Fruit fly (Drosophila melanogaster): Measurements from ENCODE around the gene Rab23.

Gene Rab23

dm6 chr3R:5654692-5655181, 30.5 kb downstream of the Rab23 start, which contains the start of the genes elm and MED27:
Gene elm, minus strand, starts transcription at chr3R:5654861.
Gene MED27, plus strand, starts transcription at chr3R:5655139.
- TF ChIP-seq Vsx2 (GFP tag; optimal IDR thresholded peaks at IDR 0.05; ENCODE audit: partially characterized antibody) (no peak), Hr83 (GFP tag; optimal IDR thresholded peaks at IDR 0.05; ENCODE audit: poor library complexity, severe bottlenecking) (peak; percentile 50), pan (optimal IDR thresholded peaks at IDR 0.05) (no peak), Dif (GFP tag; optimal IDR thresholded peaks at IDR 0.05; ENCODE audit: partially characterized antibody) (peak; percentile 5), usp (GFP tag; optimal IDR thresholded peaks at IDR 0.05) (no peak), GATAd (GFP tag; optimal IDR thresholded peaks at IDR 0.05) (peak; percentile 92), br (GFP tag; optimal IDR thresholded peaks at IDR 0.05) (peak; percentile 93), h (GFP tag; optimal IDR thresholded peaks at IDR 0.05) (peak; percentile 95), Hnf4 (GFP tag; optimal IDR thresholded peaks at IDR 0.05) (peak; percentile 95), CG9705 (GFP tag; optimal IDR thresholded peaks at IDR 0.05) (peak; percentile 87), OdsH (GFP tag; optimal IDR thresholded peaks at IDR 0.05) (peak; percentile 90), jim (GFP tag; optimal IDR thresholded peaks at IDR 0.05) (peak; percentile 3), CrebA (GFP tag; optimal IDR thresholded peaks at IDR 0.05; ENCODE audit: borderline replicate concordance) (no peak), lola (GFP tag; optimal IDR thresholded peaks at IDR 0.05) (no peak), Mio (GFP tag; optimal IDR thresholded peaks at IDR 0.05) (peak; percentile 55), Dfd (GFP tag; optimal IDR thresholded peaks at IDR 0.05) (no peak), foxo (GFP tag; optimal IDR thresholded peaks at IDR 0.05) (peak; percentile 41 to 96), dmrt93B (GFP tag; optimal IDR thresholded peaks at IDR 0.05) (peak; percentile 94), rgr (GFP tag; optimal IDR thresholded peaks at IDR 0.05) (peak; percentile 94), HLH106 (tag; optimal IDR thresholded peaks at IDR 0.05) (peak; percentile 95), tai (GFP tag; optimal IDR thresholded peaks at IDR 0.05) (no peak), Sp1 (GFP tag; optimal IDR thresholded peaks at IDR 0.05) (peak; percentile 91), Hr78 (GFP tag; optimal IDR thresholded peaks at IDR 0.05) (no peak), fru (GFP tag; optimal IDR thresholded peaks at IDR 0.05) (peak; percentile 93), ey (GFP tag; optimal IDR thresholded peaks at IDR 0.05) (peak; percentile 94), CG32264 (GFP tag; optimal IDR thresholded peaks at IDR 0.05) (peak; percentile 81), sv (GFP tag; optimal IDR thresholded peaks at IDR 0.05) (peak; percentile 91), Rel (GFP tag; optimal IDR thresholded peaks at IDR 0.05) (no peak), Rel (tag; optimal IDR thresholded peaks at IDR 0.05) (peak; percentile 69), brk (GFP tag; optimal IDR thresholded peaks at IDR 0.05) (no peak), dl (GFP tag; optimal IDR thresholded peaks at IDR 0.05; ENCODE audit: insufficient read depth in 1 of 2, partially characterized antibody in 2 of 2) (no peak), Abd-B (GFP tag; optimal IDR thresholded peaks at IDR 0.05) (no peak), sage (GFP tag; optimal IDR thresholded peaks at IDR 0.05) (peak; percentile 88), Myc (optimal IDR thresholded peaks at IDR 0.05) (no peak), psq (GFP tag; optimal IDR thresholded peaks at IDR 0.05) (peak; percentile 87), N (GFP tag; optimal IDR thresholded peaks at IDR 0.05) (no peak), dsf (GFP tag; optimal IDR thresholded peaks at IDR 0.05; ENCODE audit: borderline replicate concordance) (peak; percentile 93), Jra (GFP tag; optimal IDR thresholded peaks at IDR 0.05) (peak; percentile 91), woc (GFP tag; optimal IDR thresholded peaks at IDR 0.05) (peak; percentile 97)

dm6 chr3R:5653887-5654286, 31.3 kb downstream of the Rab23 start:
- no peak for TF ChIP-seq brk (GFP tag; optimal IDR thresholded peaks at IDR 0.05)
- no peak for TF ChIP-seq jim (GFP tag; optimal IDR thresholded peaks at IDR 0.05)
- no peak for TF ChIP-seq rgr (GFP tag; optimal IDR thresholded peaks at IDR 0.05)
- no peak for TF ChIP-seq tai (GFP tag; optimal IDR thresholded peaks at IDR 0.05)
- no peak for TF ChIP-seq h (GFP tag; optimal IDR thresholded peaks at IDR 0.05)
- no peak for TF ChIP-seq N (GFP tag; optimal IDR thresholded peaks at IDR 0.05)
- no peak for TF ChIP-seq sage (GFP tag; optimal IDR thresholded peaks at IDR 0.05)
- no peak for TF ChIP-seq dsf (GFP tag; optimal IDR thresholded peaks at IDR 0.05; ENCODE audit: borderline replicate concordance)
- no peak for TF ChIP-seq CG9705 (GFP tag; optimal IDR thresholded peaks at IDR 0.05)
- TF ChIP-seq Dif (GFP tag; optimal IDR thresholded peaks at IDR 0.05; ENCODE audit: partially characterized antibody): no peak
- no peak for TF ChIP-seq OdsH (GFP tag; optimal IDR thresholded peaks at IDR 0.05)
- TF ChIP-seq pan (optimal IDR thresholded peaks at IDR 0.05): no peak
- TF ChIP-seq Rel (GFP tag; optimal IDR thresholded peaks at IDR 0.05): no peak
- TF ChIP-seq Rel (tag; optimal IDR thresholded peaks at IDR 0.05): no peak
- no peak for TF ChIP-seq HLH106 (tag; optimal IDR thresholded peaks at IDR 0.05)
- TF ChIP-seq psq (GFP tag; optimal IDR thresholded peaks at IDR 0.05): no peak
- TF ChIP-seq CG32264 (GFP tag; optimal IDR thresholded peaks at IDR 0.05): no peak

Data from whole organism, wandering third instar larva.